Fruit fly (Drosophila melanogaster) S2 (cell line): ENCODE measurements around the gene CG42835.

Source experiments
- CG8478 ChIP-seq: fragments of >200 bp; optimal IDR thresholded peaks from 2 replicates; lab custom pipeline; 2018
- CTCF ChIP-seq, 2 experiments: fragments of >200 bp; optimal IDR thresholded peaks; 2 replicates each; lab custom pipeline; 2018

DNA sequence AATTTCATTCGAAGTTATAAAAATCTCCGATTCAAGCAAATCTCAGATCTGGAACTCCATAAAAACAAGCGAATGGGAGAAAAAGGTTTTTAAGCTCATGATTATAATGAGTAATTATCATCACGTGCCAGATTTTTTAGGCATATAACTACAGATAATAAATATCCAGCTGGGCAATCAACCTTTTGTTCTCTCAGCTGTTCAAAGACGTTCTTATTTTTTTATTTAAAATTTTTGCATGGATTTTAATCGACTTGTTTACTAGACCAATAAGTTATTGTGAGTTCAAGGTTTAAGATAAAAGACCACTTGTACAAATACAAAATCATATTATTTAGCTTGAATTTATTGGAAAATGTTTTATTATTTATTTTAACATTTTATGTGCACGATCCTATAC is 16.3 kb upstream of the CG42835 start:
- TF ChIP-seq CTCF (optimal IDR thresholded peaks at IDR 0.05; lab: Kevin White, UChicago) (no peak), CG8478 (no peak)
